Worm (Caenorhabditis elegans): Measurements from ENCODE around the gene fbxb-17.
"Not testable (repeated sequence)": the region's sequence is repeated elsewhere in the genome, so short reads cannot be mapped to it uniquely, and the experiment has no call there.

Gene fbxb-17

ce11 chrII:1676088-1676487 lies at the start of gene fbxb-17:
Gene fbxb-17, plus strand, starts transcription at chrII:1676388.
- TF ChIP-seq unc-62 (GFP tag; optimal IDR thresholded peaks at IDR 0.05 in 1 of 2): peak in 1 of 2 experiments; percentile 5
- no peak for TF ChIP-seq unc-62 (tag; optimal IDR thresholded peaks at IDR 0.05)
- no peak for TF ChIP-seq set-16 (GFP tag; IDR thresholded peaks at IDR 0.05)

ce11 chrII:1627783-1628182 lies 48.4 kb upstream of the fbxb-17 start, which contains the start of gene C08E3.15:
Gene C08E3.15, minus strand, starts transcription at chrII:1627883.
- TF ChIP-seq nhr-76 (tag; optimal IDR thresholded peaks at IDR 0.05); ztf-7 (tag; optimal IDR thresholded peaks at IDR 0.05); mxl-3 (GFP tag; optimal IDR thresholded peaks at IDR 0.05): not testable (repeated sequence)

ce11 chrII:1632216-1632615 lies 44.0 kb upstream of the fbxb-17 start, which contains the start of gene C08E3.13:
Gene C08E3.13, minus strand, starts transcription at chrII:1632316.
- not testable (repeated sequence) for TF ChIP-seq ces-1 (GFP tag; optimal IDR thresholded peaks at IDR 0.05); Y75B8A.6 (GFP tag; IDR thresholded peaks at IDR 0.05); mep-1 (tag; optimal IDR thresholded peaks at IDR 0.05)

- TF ChIP-seq mxl-2 (GFP tag; conservative IDR thresholded peaks at IDR 0.05); lin-13 (GFP tag; optimal IDR thresholded peaks at IDR 0.05); ceh-44 (GFP tag; IDR thresholded peaks at IDR 0.05): not testable (repeated sequence)
Measured at ce11 chrII:1633490-1633889, 42.7 kb upstream of the fbxb-17 start, which contains the start of gene C08E3.1. Gene C08E3.1, plus strand, starts transcription at chrII:1633790.

- TF ChIP-seq dmd-6 (GFP tag; IDR thresholded peaks at IDR 0.05) (peak; percentile 52; the same call in 1 of the 2 replicates), duxl-1 (tag; optimal IDR thresholded peaks at IDR 0.05; ENCODE audit: poor library complexity) (no peak), aha-1 (tag) (peak; percentile 46), egl-43 (GFP tag; IDR thresholded peaks at IDR 0.05) (no peak), nhr-28 (tag; optimal IDR thresholded peaks at IDR 0.05) (peak; percentile 4), dmd-9 (GFP tag; IDR thresholded peaks at IDR 0.05) (no peak)
Measured at ce11 chrII:1635969-1636368, 40.2 kb upstream of the fbxb-17 start.

ce11 chrII:1636392-1636791 lies 39.8 kb upstream of the fbxb-17 start, which contains the start of gene srg-20:
Gene srg-20, plus strand, starts transcription at chrII:1636692.
- not testable (repeated sequence) for TF ChIP-seq dmd-6 (GFP tag; IDR thresholded peaks at IDR 0.05); lin-13 (GFP tag; optimal IDR thresholded peaks at IDR 0.05); tra-1 (GFP tag; IDR thresholded peaks at IDR 0.05)

- no peak for TF ChIP-seq ZK546.5 (tag; optimal IDR thresholded peaks at IDR 0.05)
- no peak for TF ChIP-seq sdz-12 (GFP tag; optimal IDR thresholded peaks at IDR 0.05)
- no peak for TF ChIP-seq nhr-28 (tag; optimal IDR thresholded peaks at IDR 0.05)
- TF ChIP-seq arid-1 (GFP tag; conservative IDR thresholded peaks at IDR 0.05): no peak
- TF ChIP-seq nhr-77 (tag; optimal IDR thresholded peaks at IDR 0.05): no peak
- TF ChIP-seq vab-7 (GFP tag; IDR thresholded peaks at IDR 0.05): no peak
- no peak for TF ChIP-seq daf-8 (GFP tag; IDR thresholded peaks at IDR 0.05)
Measured at ce11 chrII:1640496-1640895, 35.7 kb upstream of the fbxb-17 start, which contains the start of gene srh-72. Gene srh-72, minus strand, starts transcription at chrII:1640596.

- TF ChIP-seq aha-1 (tag) (peak; percentile 42), ztf-11 (tag; optimal IDR thresholded peaks at IDR 0.05) (no peak), ama-1 (optimal IDR thresholded peaks at IDR 0.05) (no peak), egl-43 (GFP tag; IDR thresholded peaks at IDR 0.05) (0 out of 2 replicates have a peak, but pooled peaks have one; percentile 27), set-16 (GFP tag; IDR thresholded peaks at IDR 0.05) (peak; percentile 93), ZK337.2 (GFP tag; IDR thresholded peaks at IDR 0.05) (no peak), zfp-3 (GFP tag; conservative IDR thresholded peaks at IDR 0.05) (no peak), lin-39 (tag; optimal IDR thresholded peaks at IDR 0.05) (no peak)
Measured at ce11 chrII:1644777-1645348, 31.3 kb upstream of the fbxb-17 start, which contains the start of gene ZC204.6. Gene ZC204.6, minus strand, starts transcription at chrII:1644827.

All from whole organism, L4 larva.